Worm (Caenorhabditis elegans) whole organism, young adult: ENCODE results near the gene Y59A8B.8.

Source experiments
- F22D6.2 ChIP-seq: sonication (generic microtip); optimal IDR thresholded peaks from 2 replicates; lab custom pipeline; 2016; ENCODE audit warnings: mild to moderate bottlenecking, missing genetic modification characterization, missing compliant biosample characterization
- Y79H2A.3 ChIP-seq: fragments of 200-800 bp; sonication (Bioruptor generic); conservative IDR thresholded peaks from 2 replicates; pipeline ENCODE4 v1.3.6; 2022; ENCODE audit warnings: missing genetic modification reagents, missing genetic modification characterization, missing compliant biosample characterization
- ceh-100 ChIP-seq: fragments of 200-800 bp; sonication (Bioruptor generic); IDR thresholded peaks from 2 replicates; pipeline ENCODE4 v1.3.6; 2022; ENCODE audit warnings: missing genetic modification reagents, missing genetic modification characterization, missing compliant biosample characterization
- dox-1 ChIP-seq: fragments of 200-800 bp; sonication (Bioruptor generic); IDR thresholded peaks from 2 replicates; pipeline ENCODE4 v1.3.6; 2022; ENCODE audit warnings: missing genetic modification reagents, missing genetic modification characterization, missing compliant biosample characterization
- egrh-3 ChIP-seq: fragments of 200-800 bp; sonication (Bioruptor generic); IDR thresholded peaks from 2 replicates; pipeline ENCODE4 v1.3.6; 2022; ENCODE audit warnings: missing genetic modification reagents, missing genetic modification characterization, missing compliant biosample characterization
- nfya-1 ChIP-seq: sonication (generic microtip); optimal IDR thresholded peaks from 2 replicates; lab custom pipeline; 2017; ENCODE audit warnings: antibody characterized with exemption, missing compliant biosample characterization, missing genetic modification characterization, borderline replicate concordance; ENCODE audit not compliant: insufficient read depth
- snpc-4 ChIP-seq, 5 experiments: fragments of 150-350 bp in 1 of 5; sonication (generic microtip) in 4 of 5; optimal IDR thresholded peaks; 2 replicates each; lab custom pipeline; 2014 to 2018; ENCODE audit warnings: missing genetic modification characterization in 5 of 5, missing biosample characterization in 3 of 5, antibody characterized with exemption in 2 of 5, mild to moderate bottlenecking in 2 of 5, missing compliant biosample characterization in 2 of 5, missing genotype in 2 of 5, moderate library complexity in 2 of 5, missing genetic modification reagents in 1 of 5
- unc-62 ChIP-seq: fragments of 150-350 bp; optimal IDR thresholded peaks from 2 replicates; lab custom pipeline; 2014; ENCODE audit warnings: missing biosample characterization, missing genetic modification reagents, missing genetic modification characterization

DNA sequence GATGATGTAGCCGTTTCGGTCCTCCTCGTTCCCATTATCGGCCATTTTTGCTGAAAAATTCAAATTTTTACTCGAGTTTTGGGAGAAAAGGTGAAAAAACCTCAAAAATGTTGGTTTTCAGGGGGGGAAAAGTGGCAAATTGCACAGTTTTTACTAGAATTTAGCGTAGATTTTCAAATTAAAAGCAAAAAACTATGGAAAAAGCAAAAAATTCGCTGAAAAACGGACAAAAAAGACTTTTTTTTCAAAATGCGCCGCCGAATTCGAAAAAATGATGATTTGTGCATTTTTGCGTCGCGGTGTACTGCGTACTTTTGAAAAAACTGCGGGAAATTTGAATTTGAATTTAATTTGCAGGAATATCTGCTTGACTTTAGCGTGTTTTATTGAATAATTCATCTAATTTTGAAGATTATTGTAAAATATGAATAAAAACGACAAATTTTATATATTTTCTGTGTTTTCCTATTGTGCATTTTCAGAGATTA is 20.1 kb upstream of the Y59A8B.8 start, which contains the start of gene Y59A8B.12:
- TF ChIP-seq F22D6.2 (tag; lab: Kevin White, UChicago) (no peak), dox-1 (GFP tag; lab: Robert Waterston, UW) (no peak), snpc-4 (GFP tag; optimal IDR thresholded peaks at IDR 0.05; lab: Kevin White, UChicago) (no peak), snpc-4 (tag; optimal IDR thresholded peaks at IDR 0.05; lab: Kevin White, UChicago) (no peak), egrh-3 (GFP tag; lab: Robert Waterston, UW) (no peak), unc-62 (GFP tag; lab: Kevin White, UChicago) (no peak), Y79H2A.3 (GFP tag; lab: Robert Waterston, UW) (no peak), nfya-1 (no peak), ceh-100 (GFP tag; lab: Robert Waterston, UW) (no peak)
